Worm (Caenorhabditis elegans) whole organism, L4/young adult: ENCODE measurements around the gene pigq-1.

Source experiments
- W03F9.2 ChIP-seq: fragments of 150-350 bp; optimal IDR thresholded peaks from 2 replicates; lab custom pipeline; 2014; ENCODE audit warnings: missing biosample characterization, missing genetic modification characterization
- dao-5 ChIP-seq: sonication (generic microtip); optimal IDR thresholded peaks from 2 replicates; lab custom pipeline; 2016; ENCODE audit warnings: missing genotype, missing genetic modification characterization, moderate library complexity, missing compliant biosample characterization
- him-1 ChIP-seq: sonication (generic microtip); optimal IDR thresholded peaks from 2 replicates; lab custom pipeline; 2016; ENCODE audit warnings: missing genotype, missing genetic modification reagents, missing genetic modification characterization, missing compliant biosample characterization

The pigq-1 gene

ce11 chrIV:11125200-11125599 is 21.8 kb downstream of the pigq-1 start:
- TF ChIP-seq dao-5 (tag; lab: Kevin White, UChicago) (no peak), W03F9.2 (tag; lab: Kevin White, UChicago) (no peak), him-1 (no peak)

DNA sequence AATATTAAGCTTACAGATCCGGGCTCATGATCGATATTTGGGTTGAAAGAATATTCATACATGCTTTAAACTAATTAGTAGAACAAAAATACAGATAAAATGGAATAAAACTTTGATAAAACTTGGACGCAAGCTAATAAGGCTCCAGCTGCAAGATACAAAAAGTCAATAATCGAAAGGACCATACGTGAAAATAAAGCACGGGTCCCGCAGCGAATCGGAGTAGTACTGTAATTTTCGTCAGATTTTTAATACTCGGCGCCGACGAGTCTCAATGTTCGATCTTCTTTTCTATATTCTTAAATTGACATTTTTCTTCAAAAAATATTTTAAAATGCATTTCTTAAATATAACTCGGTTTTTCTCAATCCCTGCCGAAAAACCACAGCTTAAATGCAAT is 22.4 kb downstream of the pigq-1 start, which contains the start of gene spo-11:
TSS of gene spo-11 (minus strand) at position 189 of the 400 bp plus-strand sequence.
- TF ChIP-seq W03F9.2 (tag; lab: Kevin White, UChicago) (no peak), dao-5 (tag; lab: Kevin White, UChicago) (no peak), him-1 (no peak)

DNA sequence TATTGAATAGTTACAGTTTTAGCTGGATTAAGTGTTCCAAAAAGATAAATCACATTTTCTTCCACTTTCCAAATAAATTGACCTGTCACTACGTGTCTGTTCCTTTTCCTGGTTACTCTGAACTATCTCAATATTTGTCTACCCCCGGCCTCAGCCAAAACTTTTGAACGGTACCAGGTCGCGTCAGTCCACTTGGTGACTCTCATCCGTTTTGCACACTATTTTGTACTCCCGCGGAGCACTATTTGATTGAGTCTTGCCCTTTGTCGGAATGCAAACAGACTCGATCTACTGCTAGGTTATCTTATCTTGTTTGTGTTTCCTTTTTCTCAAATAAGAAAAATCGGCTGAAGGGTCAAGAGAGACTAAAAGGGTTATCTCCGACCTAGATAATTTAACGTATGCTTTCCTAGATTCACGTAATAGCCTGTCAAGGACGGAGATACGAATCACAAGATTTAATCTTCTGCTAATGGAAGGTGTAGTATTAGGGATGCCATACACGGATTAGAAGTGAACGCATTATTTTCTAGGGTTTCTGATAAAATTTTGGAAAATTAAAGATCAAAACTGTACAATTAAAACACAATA is 27.0 kb downstream of the pigq-1 start:
- TF ChIP-seq him-1 (no peak), dao-5 (tag; lab: Kevin White, UChicago) (no peak)

ce11 chrIV:11118837-11119491 is 28.1 kb downstream of the pigq-1 start, which contains the start of the genes imp-2 and enpl-1:
Gene imp-2, minus strand, starts transcription at chrIV:11118887.
Gene enpl-1, plus strand, starts transcription at chrIV:11119298.
- TF ChIP-seq him-1 (no peak), W03F9.2 (tag; lab: Kevin White, UChicago) (peak; percentile 45)

- no peak for TF ChIP-seq dao-5 (tag; lab: Kevin White, UChicago)
- TF ChIP-seq W03F9.2 (tag; lab: Kevin White, UChicago) = no peak
- TF ChIP-seq him-1 = no peak
These were observed 34.4 kb downstream of the pigq-1 start, which contains the start of gene clc-9 for ce11 chrIV:11112641-11113040. Gene clc-9, plus strand, starts transcription at chrIV:11112941.

ce11 chrIV:11111898-11112297 is 35.1 kb downstream of the pigq-1 start:
- no peak for TF ChIP-seq dao-5 (tag; lab: Kevin White, UChicago)
- TF ChIP-seq W03F9.2 (tag; lab: Kevin White, UChicago) = no peak
- no peak for TF ChIP-seq him-1

DNA sequence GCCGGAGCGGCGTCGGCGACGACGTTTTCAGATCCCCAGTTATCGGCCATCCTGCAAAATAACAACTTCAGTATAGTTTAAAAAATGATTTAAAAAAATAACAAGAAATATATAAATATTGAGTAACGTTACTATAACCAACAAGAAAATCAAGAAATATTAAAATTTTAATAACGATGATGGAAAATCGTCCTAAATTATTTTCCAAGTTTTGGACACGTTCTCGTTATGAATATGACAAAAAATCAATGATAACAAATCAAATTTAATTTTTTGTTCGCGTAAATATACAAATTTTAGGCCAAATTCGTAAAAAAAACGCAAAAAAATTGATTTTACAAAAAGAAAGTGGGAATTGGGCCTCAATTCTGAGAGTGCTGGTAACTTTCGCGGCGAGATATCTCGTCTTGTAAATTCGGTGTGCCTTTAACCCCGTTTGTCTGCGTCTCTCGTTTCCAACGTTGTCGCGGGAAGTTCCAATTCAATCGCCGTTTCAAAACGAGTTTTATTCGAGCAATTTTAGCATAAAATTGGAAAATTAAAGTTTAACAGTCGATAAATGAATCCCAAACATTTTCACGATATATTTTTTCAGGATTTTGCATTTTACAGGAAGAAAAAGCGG is 35.9 kb downstream of the pigq-1 start, which contains the start of gene rps-5:
TSS of gene rps-5 (minus strand) at position 51 of the 625 bp plus-strand sequence.
- TF ChIP-seq dao-5 (tag; lab: Kevin White, UChicago) = no peak
- TF ChIP-seq him-1 = no peak
- TF ChIP-seq W03F9.2 (tag; lab: Kevin White, UChicago) = peak; percentile 71

ce11 chrIV:11109771-11110170 is 37.3 kb downstream of the pigq-1 start, which contains the start of gene pigk-1:
Gene pigk-1, minus strand, starts transcription at chrIV:11110018.
- no peak for TF ChIP-seq dao-5 (tag; lab: Kevin White, UChicago)
- no peak for TF ChIP-seq W03F9.2 (tag; lab: Kevin White, UChicago)

ce11 chrIV:11105724-11106123 is 41.3 kb downstream of the pigq-1 start, which contains the start of gene srlf-24:
Gene srlf-24, minus strand, starts transcription at chrIV:11105824.
- no peak for TF ChIP-seq him-1
- no peak for TF ChIP-seq dao-5 (tag; lab: Kevin White, UChicago)
- no peak for TF ChIP-seq W03F9.2 (tag; lab: Kevin White, UChicago)

DNA sequence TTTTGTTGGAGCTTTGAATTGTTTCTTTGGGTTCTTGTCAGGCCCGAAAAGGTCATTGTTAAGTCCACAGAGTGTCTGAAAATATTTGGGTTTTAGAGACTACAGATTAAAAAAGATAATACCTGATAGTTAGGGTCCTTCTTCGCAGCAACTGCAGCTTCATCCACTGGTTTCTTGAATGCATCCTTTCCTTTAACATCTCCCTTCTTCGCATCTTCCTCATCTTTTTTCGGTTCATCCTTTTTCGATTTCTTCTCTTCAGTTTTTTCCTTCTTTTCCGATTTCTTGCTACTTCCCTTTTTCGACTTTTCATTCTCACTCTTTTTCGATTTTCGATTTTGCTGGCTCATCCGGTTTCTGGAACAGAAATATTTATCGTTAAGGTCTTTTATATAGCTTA is 43.5 kb downstream of the pigq-1 start:
- TF ChIP-seq him-1 (no peak), W03F9.2 (tag; lab: Kevin White, UChicago) (no peak), dao-5 (tag; lab: Kevin White, UChicago) (no peak)

- no peak for TF ChIP-seq him-1
- TF ChIP-seq W03F9.2 (tag; lab: Kevin White, UChicago) = no peak
- TF ChIP-seq dao-5 (tag; lab: Kevin White, UChicago) = no peak
These were observed 44.4 kb downstream of the pigq-1 start, which contains the start of gene srlf-17 for ce11 chrIV:11102608-11103007. Gene srlf-17, minus strand, starts transcription at chrIV:11102708.

DNA sequence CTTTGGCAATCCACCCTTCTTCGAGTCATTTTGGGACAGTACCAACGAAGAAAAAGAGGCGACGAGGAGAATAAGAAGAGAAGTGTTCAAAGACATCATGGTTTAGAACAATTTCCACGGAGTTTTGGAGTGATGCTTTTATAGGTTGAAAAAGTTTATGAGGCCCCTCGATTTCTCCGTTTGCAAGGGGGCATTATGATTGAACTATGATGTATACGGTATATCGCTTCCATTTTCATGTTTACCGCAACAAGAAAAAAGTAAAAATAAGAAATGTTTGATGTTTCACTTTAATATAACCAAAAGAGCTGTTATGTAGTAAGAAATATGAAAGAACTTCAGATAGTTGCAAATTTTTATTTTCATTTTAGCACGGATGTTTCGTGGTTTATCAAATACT is 45.7 kb downstream of the pigq-1 start, which contains the start of gene srlf-18:
TSS of gene srlf-18 (minus strand) at position 101 of the 400 bp plus-strand sequence.
- TF ChIP-seq him-1 = no peak
- no peak for TF ChIP-seq dao-5 (tag; lab: Kevin White, UChicago)
- no peak for TF ChIP-seq W03F9.2 (tag; lab: Kevin White, UChicago)

DNA sequence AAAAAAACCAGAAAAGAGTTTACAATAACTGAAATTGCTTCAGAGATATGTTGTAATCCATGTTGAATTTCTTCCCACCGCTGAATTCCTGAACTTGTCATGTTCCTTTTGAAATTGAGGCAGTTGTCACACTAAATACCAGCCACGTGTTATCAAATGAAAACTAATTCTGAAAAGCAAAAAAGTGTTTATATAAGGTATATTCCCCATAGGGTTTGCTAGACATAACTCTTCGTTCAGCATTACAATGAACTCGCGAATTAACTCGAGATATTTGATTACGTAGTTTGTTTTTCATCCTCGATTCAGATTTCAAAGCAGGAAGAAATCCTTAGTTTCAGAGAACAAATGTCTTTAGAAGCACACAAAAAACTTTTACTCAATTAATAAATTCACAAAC is 46.8 kb downstream of the pigq-1 start, which contains the start of gene str-3:
TSS of gene str-3 (minus strand) at position 101 of the 400 bp plus-strand sequence.
- TF ChIP-seq him-1 (no peak), W03F9.2 (tag; lab: Kevin White, UChicago) (no peak), dao-5 (tag; lab: Kevin White, UChicago) (no peak)

DNA sequence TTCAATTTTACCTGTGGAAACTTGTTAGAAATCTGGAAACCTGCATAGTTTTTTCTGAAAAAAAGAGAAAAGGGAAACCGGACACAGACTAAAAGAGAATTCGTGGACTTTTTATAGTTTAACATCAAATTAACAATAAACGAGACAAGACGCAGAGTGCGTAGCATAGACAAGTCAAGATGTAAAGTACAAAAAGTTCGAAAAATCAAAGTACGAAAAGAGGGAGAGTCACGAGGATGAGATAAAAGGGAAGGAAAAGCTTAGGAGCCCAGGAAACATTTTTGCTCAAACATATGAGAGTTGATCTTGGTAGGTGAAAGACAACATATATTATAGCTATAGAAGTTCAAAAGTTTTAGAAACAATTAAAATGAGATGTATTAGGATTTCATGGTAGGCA is 49.3 kb downstream of the pigq-1 start, which contains the start of gene M7.12:
TSS of gene M7.12 (minus strand) at position 188 of the 400 bp plus-strand sequence.
- no peak for TF ChIP-seq him-1
